Worm (Caenorhabditis elegans) whole organism, L2 larva: ENCODE results near the gene C14E2.11.

Experiments
- R02D3.7 ChIP-seq: fragments of 150-350 bp; optimal IDR thresholded peaks from 2 replicates; lab custom pipeline; 2014; ENCODE audit warnings: missing biosample characterization, missing genetic modification characterization
- Y55F3AM.14 ChIP-seq: fragments of 200-800 bp; sonication (Bioruptor generic); optimal IDR thresholded peaks from 2 replicates; lab custom pipeline; 2018; ENCODE audit warnings: mild to moderate bottlenecking, missing genetic modification characterization, missing compliant biosample characterization
- ZK546.5 ChIP-seq: sonication (generic microtip); optimal IDR thresholded peaks from 2 replicates; lab custom pipeline; 2017; ENCODE audit warnings: missing biosample characterization, missing genetic modification characterization
- aly-2 ChIP-seq: fragments of 150-350 bp; optimal IDR thresholded peaks from 2 replicates; lab custom pipeline; 2014; ENCODE audit warnings: missing biosample characterization, missing genetic modification characterization
- blmp-1 ChIP-seq: sonication (generic microtip); optimal IDR thresholded peaks from 2 replicates; lab custom pipeline; 2017; ENCODE audit warnings: missing genetic modification characterization, mild to moderate bottlenecking, missing compliant biosample characterization, antibody characterized with exemption, moderate library complexity; ENCODE audit not compliant: insufficient read depth
- ceh-16 ChIP-seq: fragments of 150-350 bp; optimal IDR thresholded peaks from 2 replicates; lab custom pipeline; 2014; ENCODE audit warnings: missing biosample characterization, missing genetic modification characterization
- dmd-4 ChIP-seq: sonication (generic microtip); optimal IDR thresholded peaks from 2 replicates; lab custom pipeline; 2017; ENCODE audit warnings: missing biosample characterization, missing genetic modification characterization
- egl-27 ChIP-seq: sonication (generic microtip); optimal IDR thresholded peaks from 3 replicates; lab custom pipeline; 2017; ENCODE audit warnings: missing biosample characterization, missing genetic modification reagents, missing genetic modification characterization
- elt-3 ChIP-seq: sonication (generic microtip); optimal IDR thresholded peaks from 2 replicates; lab custom pipeline; 2017; ENCODE audit warnings: missing biosample characterization, missing genetic modification characterization
- fos-1 ChIP-seq: fragments of 150-350 bp; optimal IDR thresholded peaks from 2 replicates; lab custom pipeline; 2014; ENCODE audit warnings: missing biosample characterization, missing genetic modification characterization
- lin-11 ChIP-seq: fragments of 150-350 bp; sonication (generic microtip); optimal IDR thresholded peaks from 2 replicates; lab custom pipeline; 2014; ENCODE audit warnings: missing biosample characterization, missing genetic modification characterization, inconsistent platforms, mixed read lengths
- lin-13 ChIP-seq: fragments of 150-350 bp; optimal IDR thresholded peaks from 2 replicates; lab custom pipeline; 2014; ENCODE audit warnings: missing biosample characterization, missing genetic modification reagents, missing genetic modification characterization
- lsy-2 ChIP-seq, 2 experiments: fragments of 150-350 bp in 1 of 2; sonication (generic microtip) in 1 of 2; optimal IDR thresholded peaks; 2 replicates each; lab custom pipeline; 2014 to 2017; ENCODE audit warnings: missing biosample characterization in 2 of 2, missing genetic modification characterization in 2 of 2
- mab-5 ChIP-seq: fragments of 150-350 bp; optimal IDR thresholded peaks from 2 replicates; lab custom pipeline; 2014; ENCODE audit warnings: missing biosample characterization, missing genetic modification characterization
- mbf-1 ChIP-seq: sonication (generic microtip); optimal IDR thresholded peaks from 2 replicates; lab custom pipeline; 2017; ENCODE audit warnings: missing biosample characterization, missing genetic modification characterization
- nhr-10 ChIP-seq: sonication (generic microtip); optimal IDR thresholded peaks from 2 replicates; lab custom pipeline; 2017; ENCODE audit warnings: missing biosample characterization, missing genetic modification characterization
- nhr-11 ChIP-seq: fragments of 150-350 bp; optimal IDR thresholded peaks from 2 replicates; lab custom pipeline; 2014; ENCODE audit warnings: missing biosample characterization, missing genetic modification characterization
- nhr-12 ChIP-seq: fragments of 150-350 bp; optimal IDR thresholded peaks from 2 replicates; lab custom pipeline; 2014; ENCODE audit warnings: missing biosample characterization, missing genetic modification characterization
- nhr-129 ChIP-seq: fragments of 150-350 bp; optimal IDR thresholded peaks from 2 replicates; lab custom pipeline; 2014; ENCODE audit warnings: missing biosample characterization, missing genetic modification characterization
- nhr-21 ChIP-seq: fragments of 150-350 bp; optimal IDR thresholded peaks from 2 replicates; lab custom pipeline; 2014; ENCODE audit warnings: missing biosample characterization, missing genetic modification characterization
- nhr-237 ChIP-seq: fragments of 150-350 bp; optimal IDR thresholded peaks from 2 replicates; lab custom pipeline; 2014; ENCODE audit warnings: missing biosample characterization, missing genetic modification characterization
- nhr-25 ChIP-seq: fragments of 150-350 bp; sonication (generic microtip); optimal IDR thresholded peaks from 3 replicates; lab custom pipeline; 2014; ENCODE audit warnings: missing biosample characterization, missing genetic modification characterization
- nhr-6 ChIP-seq: fragments of 150-350 bp; optimal IDR thresholded peaks from 2 replicates; lab custom pipeline; 2014; ENCODE audit warnings: missing biosample characterization, missing genetic modification characterization
- nhr-77 ChIP-seq: fragments of 150-350 bp; optimal IDR thresholded peaks from 2 replicates; lab custom pipeline; 2014; ENCODE audit warnings: missing biosample characterization, missing genetic modification characterization
- peb-1 ChIP-seq: fragments of 150-350 bp; optimal IDR thresholded peaks from 2 replicates; lab custom pipeline; 2014; ENCODE audit warnings: missing biosample characterization, missing genetic modification characterization
- sem-4 ChIP-seq: fragments of 150-350 bp; optimal IDR thresholded peaks from 2 replicates; lab custom pipeline; 2014; ENCODE audit warnings: missing biosample characterization, missing genetic modification reagents, missing genetic modification characterization
- skn-1 ChIP-seq: sonication (generic microtip); optimal IDR thresholded peaks from 2 replicates; lab custom pipeline; 2017; ENCODE audit warnings: missing biosample characterization, missing genetic modification characterization
- sma-3 ChIP-seq: sonication (generic microtip); optimal IDR thresholded peaks from 2 replicates; lab custom pipeline; 2016; ENCODE audit warnings: missing genetic modification reagents, missing genetic modification characterization, missing compliant biosample characterization
- sma-9 ChIP-seq, 2 experiments: fragments of 150-350 bp in 1 of 2; sonication (generic microtip) in 1 of 2; optimal IDR thresholded peaks; 2 replicates each; lab custom pipeline; 2014 to 2016; ENCODE audit warnings: missing genetic modification characterization in 2 of 2, mild to moderate bottlenecking in 1 of 2, missing biosample characterization in 1 of 2, missing compliant biosample characterization in 1 of 2, missing genetic modification reagents in 1 of 2, moderate library complexity in 1 of 2
- unc-39 ChIP-seq: fragments of 150-350 bp; optimal IDR thresholded peaks from 2 replicates; lab custom pipeline; 2014; ENCODE audit warnings: missing biosample characterization, missing genetic modification characterization
- unc-55 ChIP-seq: fragments of 150-350 bp; sonication (generic microtip); optimal IDR thresholded peaks from 3 replicates; lab custom pipeline; 2014; ENCODE audit warnings: missing biosample characterization, missing genetic modification reagents, missing genetic modification characterization
- zag-1 ChIP-seq: fragments of 150-350 bp; optimal IDR thresholded peaks from 2 replicates; lab custom pipeline; 2014; ENCODE audit warnings: missing biosample characterization, missing genetic modification characterization
- ztf-1 ChIP-seq: fragments of 200-800 bp; sonication (Bioruptor generic); conservative IDR thresholded peaks from 2 replicates; pipeline ENCODE4 v1.3.6; 2022; ENCODE audit warnings: missing genetic modification characterization, missing compliant biosample characterization
- ztf-11 ChIP-seq: sonication (generic microtip); optimal IDR thresholded peaks from 2 replicates; lab custom pipeline; 2017; ENCODE audit warnings: missing biosample characterization, missing genetic modification characterization

The C14E2.11 gene

DNA sequence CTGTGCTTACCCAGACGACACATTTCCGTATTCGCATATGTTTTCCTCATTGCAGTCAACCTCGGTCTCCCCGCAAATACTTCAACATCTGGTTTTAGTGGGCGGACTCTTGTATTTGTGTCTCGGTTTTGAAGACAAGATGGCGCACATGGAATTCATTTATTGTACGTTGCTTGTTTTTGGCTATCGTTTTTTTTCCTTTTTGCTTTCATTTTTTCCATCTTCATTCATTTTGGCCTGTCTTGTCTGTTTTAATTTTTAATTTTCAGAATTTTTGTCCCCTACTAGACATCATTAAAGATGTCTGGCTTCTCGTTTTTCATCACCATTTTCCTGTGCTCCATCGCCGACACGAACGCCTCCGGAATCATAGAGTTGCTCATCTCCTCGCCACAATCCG is 14.6 kb upstream of the C14E2.11 start, which contains the start of gene arg-1:
arg-1 (plus strand) TSS at position 301 of the 400 bp plus-strand sequence.
- TF ChIP-seq ceh-16 (tag; lab: Kevin White, UChicago) (no peak), mbf-1 (tag; lab: Kevin White, UChicago) (no peak), egl-27 (no peak), elt-3 (tag; lab: Kevin White, UChicago) (no peak), sem-4 (no peak), dmd-4 (no peak), R02D3.7 (tag; lab: Kevin White, UChicago) (no peak), nhr-6 (tag; lab: Kevin White, UChicago) (no peak), nhr-77 (tag; lab: Kevin White, UChicago) (no peak), unc-39 (tag; lab: Kevin White, UChicago) (no peak), nhr-25 (tag; lab: Kevin White, UChicago) (no peak), mab-5 (tag; lab: Kevin White, UChicago) (no peak), lin-11 (tag; lab: Kevin White, UChicago) (no peak), nhr-237 (no peak)

DNA sequence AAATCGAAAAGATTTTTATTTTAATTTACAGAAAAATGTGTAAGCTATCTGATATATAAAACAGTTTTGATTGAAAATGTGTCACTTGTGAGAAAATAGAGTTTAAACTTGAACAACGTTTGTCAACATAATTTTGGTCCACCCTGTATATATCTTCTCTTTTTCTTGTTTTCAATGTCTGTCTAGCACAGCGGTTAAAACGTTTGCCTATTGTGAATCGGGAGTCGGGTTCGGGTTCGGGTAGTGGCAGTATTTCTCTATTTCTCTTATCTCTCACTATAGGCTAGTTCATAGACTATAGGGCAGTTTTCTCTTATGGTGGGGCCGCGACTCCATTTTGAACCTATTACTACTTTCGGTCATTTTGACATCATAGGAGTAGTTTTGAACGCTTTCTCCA is 10.2 kb upstream of the C14E2.11 start:
- TF ChIP-seq nhr-12 (tag; lab: Kevin White, UChicago), result no peak
- no peak for TF ChIP-seq egl-27
- TF ChIP-seq fos-1 (tag; lab: Kevin White, UChicago), result no peak
- no peak for TF ChIP-seq unc-55 (GFP tag; lab: Kevin White, UChicago)
- no peak for TF ChIP-seq nhr-21 (tag; lab: Kevin White, UChicago)
- no peak for TF ChIP-seq nhr-6 (tag; lab: Kevin White, UChicago)
- no peak for TF ChIP-seq R02D3.7 (tag; lab: Kevin White, UChicago)
- TF ChIP-seq lin-13 (GFP tag; lab: Kevin White, UChicago), result no peak
- no peak for TF ChIP-seq Y55F3AM.14 (GFP tag; lab: Kevin White, UChicago)
- no peak for TF ChIP-seq nhr-10 (tag; lab: Kevin White, UChicago)

DNA sequence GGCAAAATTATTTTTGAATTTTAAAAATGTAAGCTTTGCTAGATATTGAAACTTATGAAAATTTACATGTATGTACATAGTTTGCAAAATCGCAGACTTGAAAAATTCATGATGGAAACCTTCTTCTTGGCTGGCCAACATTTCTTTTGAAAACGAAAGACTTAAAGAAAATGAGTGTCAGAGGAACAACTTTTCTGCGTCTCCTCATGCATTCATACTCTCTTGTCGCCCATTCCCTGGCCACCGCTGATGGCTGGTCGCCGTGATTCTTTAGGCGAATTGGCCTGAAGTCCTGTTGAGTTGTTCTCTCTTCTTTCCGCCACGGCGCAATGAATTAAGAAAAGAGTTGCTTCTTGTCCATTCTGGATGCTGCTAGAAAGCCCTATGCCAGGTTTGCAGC is 5.2 kb upstream of the C14E2.11 start:
- TF ChIP-seq ztf-11 (tag; lab: Kevin White, UChicago) (no peak), nhr-129 (no peak), zag-1 (tag; lab: Kevin White, UChicago) (no peak), elt-3 (tag; lab: Kevin White, UChicago) (no peak), nhr-6 (tag; lab: Kevin White, UChicago) (no peak), skn-1 (tag; lab: Kevin White, UChicago) (no peak), sma-3 (GFP tag; lab: Kevin White, UChicago) (no peak), nhr-11 (tag; lab: Kevin White, UChicago) (no peak), peb-1 (tag; lab: Kevin White, UChicago) (no peak), lsy-2 (tag; optimal IDR thresholded peaks at IDR 0.05; lab: Kevin White, UChicago) (no peak), ceh-16 (tag; lab: Kevin White, UChicago) (no peak), mbf-1 (tag; lab: Kevin White, UChicago) (no peak), blmp-1 (tag; lab: Kevin White, UChicago) (no peak), ZK546.5 (tag; lab: Kevin White, UChicago) (no peak), nhr-21 (tag; lab: Kevin White, UChicago) (no peak), mab-5 (tag; lab: Kevin White, UChicago) (no peak), aly-2 (tag; lab: Kevin White, UChicago) (no peak), sem-4 (no peak), ztf-1 (GFP tag; lab: Robert Waterston, UW) (no peak), sma-9 (GFP tag; optimal IDR thresholded peaks at IDR 0.05; lab: Kevin White, UChicago) (no peak), sma-9 (tag; optimal IDR thresholded peaks at IDR 0.05; lab: Kevin White, UChicago) (no peak)

DNA sequence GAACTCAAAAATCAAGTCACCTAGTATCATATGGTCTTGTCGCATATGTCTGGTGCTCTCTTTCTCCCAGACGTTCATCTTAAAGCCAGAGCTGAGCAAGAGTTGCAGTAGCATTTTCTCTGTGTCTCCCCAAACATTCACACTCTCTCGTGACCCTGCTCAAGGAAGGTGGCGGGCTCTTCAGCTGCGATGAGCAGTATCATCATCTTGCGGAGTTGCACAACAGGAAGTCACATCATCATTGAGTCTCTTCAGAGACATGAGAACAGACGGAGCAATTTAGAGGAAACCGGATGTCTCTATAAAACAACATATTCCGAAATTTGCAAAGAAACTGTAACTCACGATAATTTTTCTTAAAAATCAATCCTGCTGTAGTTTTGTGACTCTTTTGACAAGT is 2.7 kb upstream of the C14E2.11 start:
- TF ChIP-seq sma-3 (GFP tag; lab: Kevin White, UChicago) (no peak), nhr-25 (tag; lab: Kevin White, UChicago) (no peak), nhr-6 (tag; lab: Kevin White, UChicago) (no peak)

DNA sequence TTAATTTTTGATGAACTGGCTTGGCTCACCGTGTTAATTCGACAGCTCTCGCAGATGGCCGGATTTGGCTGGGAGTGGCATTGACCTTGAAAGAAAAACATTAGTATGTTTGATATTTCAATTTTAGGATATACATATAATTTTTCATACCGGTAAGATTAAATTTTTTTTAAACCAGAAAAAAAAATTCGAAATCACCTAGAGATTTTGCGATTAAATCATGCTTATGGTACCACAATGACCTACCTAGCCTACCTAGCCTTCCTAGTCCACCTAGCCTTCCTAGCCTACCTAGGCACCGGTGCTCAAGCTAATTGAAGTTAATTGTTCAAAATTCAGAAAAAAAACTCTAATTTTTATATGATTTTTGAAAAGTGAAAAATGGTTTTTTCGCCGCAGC is 10.2 kb downstream of the C14E2.11 start, which contains the start of gene C14E2.3:
C14E2.3 (minus strand) TSS at position 101 of the 400 bp plus-strand sequence.
- TF ChIP-seq nhr-77 (tag; lab: Kevin White, UChicago), result no peak
- TF ChIP-seq unc-55 (GFP tag; lab: Kevin White, UChicago), result no peak
- no peak for TF ChIP-seq mab-5 (tag; lab: Kevin White, UChicago)
- no peak for TF ChIP-seq dmd-4
- TF ChIP-seq ZK546.5 (tag; lab: Kevin White, UChicago), result no peak
